Fruit fly (Drosophila melanogaster) whole organism, prepupa: ENCODE measurements around the gene SCAR.
A peak's percentile ranks its signal among the peaks of the same experiment; 100 is the strongest.

Source experiments
- Blimp-1 ChIP-seq: fragments of 200-800 bp; sonication (Bioruptor generic); optimal IDR thresholded peaks from 3 replicates; lab custom pipeline; 2017; ENCODE audit warnings: missing biosample characterization, missing genetic modification characterization, mild to moderate bottlenecking, moderate library complexity, missing genetic modification reagents
- CG10631 ChIP-seq: fragments of 200-800 bp; sonication (Bioruptor generic); optimal IDR thresholded peaks from 2 replicates; lab custom pipeline; 2016; ENCODE audit warnings: missing biosample characterization, missing genetic modification characterization
- CG11762 ChIP-seq: fragments of 200-800 bp; sonication (Bioruptor generic); optimal IDR thresholded peaks from 3 replicates; lab custom pipeline; 2016; ENCODE audit warnings: missing biosample characterization, missing genetic modification characterization; ENCODE audit not compliant: insufficient read depth
- CG11902 ChIP-seq: fragments of 200-800 bp; sonication (Bioruptor generic); optimal IDR thresholded peaks from 3 replicates; lab custom pipeline; 2016; ENCODE audit warnings: missing biosample characterization, missing genetic modification characterization
- CG15336 ChIP-seq: fragments of 200-800 bp; sonication (Bioruptor generic); IDR thresholded peaks from 2 replicates; pipeline ENCODE4 v1.3.6; 2022; ENCODE audit warnings: missing biosample characterization, missing genetic modification characterization
- CG3032 ChIP-seq: fragments of 200-800 bp; optimal IDR thresholded peaks from 2 replicates; lab custom pipeline; 2019; ENCODE audit warnings: missing biosample characterization, mild to moderate bottlenecking, missing genetic modification characterization, moderate library complexity
- CG31627 ChIP-seq: fragments of 200-800 bp; sonication (Bioruptor generic); optimal IDR thresholded peaks from 3 replicates; lab custom pipeline; 2016; ENCODE audit warnings: missing biosample characterization, missing genetic modification characterization
- CG32006 ChIP-seq: fragments of 200-800 bp; sonication (Bioruptor generic); optimal IDR thresholded peaks from 3 replicates; lab custom pipeline; 2017; ENCODE audit warnings: missing biosample characterization, mild to moderate bottlenecking, missing genetic modification characterization
- CG3919 ChIP-seq: fragments of 200-800 bp; sonication (Bioruptor generic); optimal IDR thresholded peaks from 3 replicates; lab custom pipeline; 2016; ENCODE audit warnings: missing biosample characterization, missing genetic modification characterization
- CG4318 ChIP-seq: fragments of 200-800 bp; sonication (Bioruptor generic); optimal IDR thresholded peaks from 3 replicates; lab custom pipeline; 2017; ENCODE audit warnings: missing biosample characterization, mild to moderate bottlenecking, missing genetic modification characterization
- CG6854 ChIP-seq: fragments of 200-800 bp; sonication (Bioruptor generic); optimal IDR thresholded peaks from 2 replicates; lab custom pipeline; 2017; ENCODE audit warnings: missing biosample characterization, mild to moderate bottlenecking, missing genetic modification characterization
- CG8119 ChIP-seq: fragments of 200-800 bp; sonication (Bioruptor generic); IDR thresholded peaks from 3 replicates; pipeline ENCODE4 v1.3.6; 2022; ENCODE audit warnings: missing biosample characterization, missing genetic modification characterization
- CG8319 ChIP-seq: fragments of 200-800 bp; sonication (Bioruptor generic); optimal IDR thresholded peaks from 3 replicates; lab custom pipeline; 2016; ENCODE audit warnings: missing biosample characterization, missing genetic modification characterization
- CG8632 ChIP-seq: fragments of 200-800 bp; sonication (Bioruptor generic); optimal IDR thresholded peaks from 3 replicates; lab custom pipeline; 2016; ENCODE audit warnings: missing biosample characterization, missing genetic modification characterization
- Eip75B ChIP-seq: fragments of 200-800 bp; sonication (Bioruptor generic); optimal IDR thresholded peaks from 3 replicates; lab custom pipeline; 2016; ENCODE audit warnings: missing biosample characterization, missing genetic modification characterization
- Eip78C ChIP-seq: fragments of 200-800 bp; sonication (Bioruptor generic); peaks from one replicate; lab custom pipeline; 2016; ENCODE audit warnings: missing biosample characterization, missing genetic modification characterization
- Ets21C ChIP-seq: fragments of 200-800 bp; sonication (Bioruptor generic); optimal IDR thresholded peaks from 3 replicates; lab custom pipeline; 2016; ENCODE audit warnings: missing biosample characterization, missing genetic modification characterization
- Ets96B ChIP-seq: fragments of 200-800 bp; optimal IDR thresholded peaks from 2 replicates; lab custom pipeline; 2019; ENCODE audit warnings: missing biosample characterization, mild to moderate bottlenecking, missing genetic modification characterization, moderate library complexity
- Gug ChIP-seq: fragments of 200-800 bp; sonication (Bioruptor generic); IDR thresholded peaks from 2 replicates; pipeline ENCODE4 v1.3.6; 2022; ENCODE audit warnings: missing biosample characterization, missing genetic modification characterization
- Hr38 ChIP-seq: sonication (Bioruptor generic); optimal IDR thresholded peaks from 2 replicates; lab custom pipeline; 2016; ENCODE audit warnings: missing biosample characterization, missing genetic modification characterization
- Hr39 ChIP-seq: fragments of 200-800 bp; sonication (Bioruptor generic); optimal IDR thresholded peaks from 2 replicates; lab custom pipeline; 2016; ENCODE audit warnings: missing biosample characterization, missing genetic modification characterization
- Hr4 ChIP-seq: fragments of 200-800 bp; sonication (Bioruptor generic); optimal IDR thresholded peaks from 3 replicates; lab custom pipeline; 2016; ENCODE audit warnings: missing biosample characterization, missing genetic modification characterization
- Met ChIP-seq: fragments of 200-800 bp; sonication (Bioruptor generic); optimal IDR thresholded peaks from 3 replicates; lab custom pipeline; 2016; ENCODE audit warnings: missing biosample characterization, missing genetic modification characterization
- OdsH ChIP-seq: fragments of 200-800 bp; sonication (Bioruptor generic); optimal IDR thresholded peaks from 3 replicates; lab custom pipeline; 2016; ENCODE audit warnings: missing biosample characterization, missing genetic modification characterization
- Smox ChIP-seq: fragments of 200-800 bp; sonication (Bioruptor generic); optimal IDR thresholded peaks from 3 replicates; lab custom pipeline; 2016; ENCODE audit warnings: missing biosample characterization, missing genetic modification characterization
- Sox15 ChIP-seq: fragments of 200-800 bp; sonication (Bioruptor generic); optimal IDR thresholded peaks from 3 replicates; lab custom pipeline; 2016; ENCODE audit warnings: missing biosample characterization, missing genetic modification characterization
- achi ChIP-seq: fragments of 200-800 bp; sonication (Bioruptor generic); optimal IDR thresholded peaks from 3 replicates; lab custom pipeline; 2016; ENCODE audit warnings: missing biosample characterization, missing genetic modification characterization
- acj6 ChIP-seq: fragments of 200-800 bp; sonication (Bioruptor generic); optimal IDR thresholded peaks from 3 replicates; lab custom pipeline; 2016; ENCODE audit warnings: missing biosample characterization, missing genetic modification characterization
- cyc ChIP-seq: fragments of 200-800 bp; sonication (Bioruptor generic); optimal IDR thresholded peaks from 3 replicates; lab custom pipeline; 2016; ENCODE audit warnings: missing biosample characterization, missing genetic modification characterization
- dac ChIP-seq: fragments of 200-800 bp; sonication (Bioruptor generic); optimal IDR thresholded peaks from 2 replicates; lab custom pipeline; 2017; ENCODE audit warnings: missing biosample characterization, mild to moderate bottlenecking, missing genetic modification characterization
- dsx ChIP-seq: fragments of 200-800 bp; optimal IDR thresholded peaks from 3 replicates; lab custom pipeline; 2019; ENCODE audit warnings: missing biosample characterization, mild to moderate bottlenecking, missing genetic modification characterization, moderate library complexity; ENCODE audit not compliant: poor library complexity, severe bottlenecking
- esn ChIP-seq: fragments of 200-800 bp; sonication (Bioruptor generic); optimal IDR thresholded peaks from 2 replicates; lab custom pipeline; 2016; ENCODE audit warnings: missing biosample characterization, mild to moderate bottlenecking, missing genetic modification characterization, moderate library complexity
- fd59A ChIP-seq: fragments of 200-800 bp; sonication (Bioruptor generic); optimal IDR thresholded peaks from 2 replicates; lab custom pipeline; 2017; ENCODE audit warnings: missing biosample characterization, mild to moderate bottlenecking, missing genetic modification characterization, missing genetic modification reagents
- fkh ChIP-seq: fragments of 200-800 bp; sonication (Bioruptor generic); optimal IDR thresholded peaks from 3 replicates; lab custom pipeline; 2017; ENCODE audit warnings: missing biosample characterization, mild to moderate bottlenecking, missing genetic modification characterization, moderate library complexity
- lz ChIP-seq: fragments of 200-800 bp; sonication (Bioruptor generic); optimal IDR thresholded peaks from 3 replicates; lab custom pipeline; 2016; ENCODE audit warnings: missing biosample characterization, missing genetic modification characterization
- topi ChIP-seq: fragments of 200-800 bp; sonication (Bioruptor generic); optimal IDR thresholded peaks from 3 replicates; lab custom pipeline; 2016; ENCODE audit warnings: missing biosample characterization, missing genetic modification characterization

Gene SCAR

DNA sequence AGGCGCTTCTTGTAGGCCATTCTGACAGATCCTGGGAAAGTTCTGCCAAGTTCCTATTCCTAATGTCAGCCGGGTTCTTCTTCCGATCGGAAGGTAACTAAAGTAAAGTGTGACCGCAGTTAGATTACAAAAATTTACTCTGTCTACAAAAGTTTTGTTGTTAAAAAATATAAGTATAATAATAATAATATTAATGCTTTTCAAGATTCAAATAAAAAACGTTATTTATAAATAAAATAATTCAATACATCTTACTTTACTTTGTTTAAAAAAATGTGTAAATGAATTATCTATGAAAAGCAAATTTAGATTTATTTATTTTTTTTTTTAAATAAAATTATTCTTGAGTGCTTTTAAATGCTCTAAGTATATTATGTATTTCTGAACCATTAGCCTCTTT is 1.4 kb upstream of the SCAR start, which contains the start of gene abo:
TSS of gene abo (minus strand) at position 101 of the 400 bp plus-strand sequence.
- TF ChIP-seq OdsH, result no peak

dm6 chr2L:10976864-10977586 is 453 bp downstream of the SCAR start:
- TF ChIP-seq Eip78C, result peak; percentile 34
- peak; percentile 55 for TF ChIP-seq CG6854 (GFP tag; lab: Kevin White, UChicago)
- no peak for TF ChIP-seq Hr38
- TF ChIP-seq cyc (GFP tag; lab: Kevin White, UChicago), result no peak
- TF ChIP-seq Hr39, result no peak
- no peak for TF ChIP-seq Blimp-1 (GFP tag; lab: Kevin White, UChicago)
- no peak for TF ChIP-seq dsx (GFP tag; lab: Kevin White, UChicago)
- peak; percentile 16 for TF ChIP-seq esn (GFP tag; lab: Kevin White, UChicago)

DNA sequence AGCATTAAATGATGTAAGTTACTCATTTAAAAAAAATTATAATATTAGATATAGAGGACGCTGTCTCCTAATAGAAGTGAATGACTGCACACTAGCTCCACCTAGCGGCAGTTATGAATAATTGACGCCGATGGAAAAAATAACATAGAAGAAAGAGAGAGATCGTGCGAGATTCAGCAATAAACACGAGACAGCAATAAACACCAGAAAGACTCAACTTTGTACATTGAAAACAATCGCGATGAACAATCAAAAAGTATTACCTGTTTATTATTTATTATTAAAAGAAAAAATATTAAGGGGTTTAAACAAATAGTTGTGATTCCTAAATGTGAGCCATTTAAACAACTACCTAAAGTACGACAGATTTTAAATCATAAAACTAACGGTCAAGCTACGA is 9.6 kb downstream of the SCAR start:
- peak; percentile 64 for TF ChIP-seq Hr4
- TF ChIP-seq cyc (GFP tag; lab: Kevin White, UChicago), result no peak
- peak; percentile 13 for TF ChIP-seq Eip75B (GFP tag; lab: Kevin White, UChicago)
- peak; percentile 2 for TF ChIP-seq dac
- peak; percentile 22; the same call in 1 of the 2 replicates for TF ChIP-seq CG15336 (GFP tag; lab: Robert Waterston, UW)
- no peak for TF ChIP-seq achi
- TF ChIP-seq CG3032, result peak; percentile 5
- TF ChIP-seq CG8319 (GFP tag; lab: Kevin White, UChicago), result no peak
- TF ChIP-seq Eip78C, result peak; percentile 84
- TF ChIP-seq Ets96B (tag; lab: Kevin White, UChicago), result peak; percentile 13
- peak; percentile 29 for TF ChIP-seq CG11762 (GFP tag; lab: Kevin White, UChicago)

DNA sequence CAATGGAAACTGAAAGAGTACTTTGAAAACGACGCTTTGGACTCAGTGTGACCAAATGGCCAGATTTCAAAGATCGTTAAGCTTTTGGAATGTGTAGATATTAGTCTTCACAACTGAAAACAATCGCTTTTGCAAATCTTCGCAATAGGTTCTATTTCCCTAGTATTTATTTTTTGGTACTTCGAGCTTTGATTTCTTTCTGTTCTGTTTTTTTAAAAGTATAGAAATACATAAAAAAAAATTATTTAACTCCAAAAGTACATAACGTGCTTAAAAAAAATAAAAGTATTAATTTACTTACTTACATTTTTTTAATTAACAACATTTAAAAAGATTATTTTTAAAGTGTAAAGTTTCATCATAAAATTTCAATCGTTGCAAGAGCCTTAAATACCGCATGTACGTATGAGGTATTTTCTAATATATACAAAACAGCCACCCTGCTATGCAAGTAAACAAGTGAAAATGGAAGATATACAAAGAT is 10.8 kb downstream of the SCAR start, which contains the start of the genes piwi and CG12253:
TSS of gene piwi (minus strand) at position 51 of the 484 bp plus-strand sequence.
TSS of gene CG12253 (plus strand) at position 437 of the 484 bp plus-strand sequence.
- TF ChIP-seq CG11902 (GFP tag; lab: Kevin White, UChicago) (peak; percentile 18), lz (GFP tag; lab: Kevin White, UChicago) (peak; percentile 66), Gug (GFP tag; lab: Robert Waterston, UW) (no peak), OdsH (peak; percentile 81), CG31627 (GFP tag; lab: Kevin White, UChicago) (peak; percentile 65), CG3032 (peak; percentile 54), CG32006 (GFP tag; lab: Kevin White, UChicago) (no peak), acj6 (GFP tag; lab: Kevin White, UChicago) (peak; percentile 77), Met (GFP tag; lab: Kevin White, UChicago) (peak; percentile 34), Eip75B (GFP tag; lab: Kevin White, UChicago) (peak; percentile 36), CG8319 (GFP tag; lab: Kevin White, UChicago) (no peak), Hr4 (peak; percentile 58), CG8632 (GFP tag; lab: Kevin White, UChicago) (peak; percentile 66), Sox15 (GFP tag; lab: Kevin White, UChicago) (peak; percentile 63), dac (peak; percentile 14), topi (peak; percentile 55), fkh (GFP tag; lab: Kevin White, UChicago) (peak; percentile 69), fd59A (peak; percentile 37), CG4318 (GFP tag; lab: Kevin White, UChicago) (peak; percentile 79), Blimp-1 (GFP tag; lab: Kevin White, UChicago) (no peak), Smox (GFP tag; lab: Kevin White, UChicago) (no peak), CG15336 (GFP tag; lab: Robert Waterston, UW) (peak; percentile 84), Ets21C (GFP tag; lab: Kevin White, UChicago) (peak; percentile 50), CG3919 (GFP tag; lab: Kevin White, UChicago) (no peak), CG10631 (GFP tag; lab: Kevin White, UChicago) (peak; percentile 82), esn (GFP tag; lab: Kevin White, UChicago) (peak; percentile 79), CG8119 (GFP tag; lab: Robert Waterston, UW) (peak; percentile 88; the same call in 2 of the 3 replicates), cyc (GFP tag; lab: Kevin White, UChicago) (peak; percentile 46)
